Worm (Caenorhabditis elegans): Measurements from ENCODE around the gene ocam-1.

DNA sequence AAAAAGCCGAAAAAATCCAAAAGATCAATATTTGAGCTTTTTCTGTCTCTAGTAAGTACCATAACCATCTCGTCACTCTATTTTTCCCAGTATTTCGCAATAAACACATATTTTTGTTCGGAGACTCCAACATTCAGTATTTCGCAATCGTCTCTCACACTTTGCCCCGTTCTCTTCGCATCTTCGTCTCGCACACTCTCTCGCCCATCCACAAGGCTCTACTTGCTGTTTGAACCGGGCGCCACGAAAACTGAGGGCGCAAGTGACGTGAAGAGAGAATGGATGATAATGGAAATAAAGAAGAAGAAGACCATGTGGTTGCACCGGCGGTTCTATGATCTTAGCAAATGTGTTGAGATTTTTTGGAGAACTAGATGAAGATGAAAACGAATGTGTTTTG is 32.6 kb upstream of the ocam-1 start:
- TF ChIP-seq pha-4 (tag; optimal IDR thresholded peaks at IDR 0.05) (peak; percentile 96), unc-130 (GFP tag; optimal IDR thresholded peaks at IDR 0.05) (no peak), akir-1 (GFP tag; optimal IDR thresholded peaks at IDR 0.05) (no peak), hmg-1.2 (GFP tag; IDR thresholded peaks at IDR 0.05) (peak; percentile 96), aptf-3 (GFP tag; IDR thresholded peaks at IDR 0.05) (no peak), dpff-1 (tag; optimal IDR thresholded peaks at IDR 0.05) (no peak), ama-1 (optimal IDR thresholded peaks at IDR 0.05) (no peak), ama-1 (GFP tag; optimal IDR thresholded peaks at IDR 0.05) (no peak), ceh-91 (GFP tag; IDR thresholded peaks at IDR 0.05) (no peak), snpc-3.4 (tag; optimal IDR thresholded peaks at IDR 0.05) (no peak), sdz-38 (tag; optimal IDR thresholded peaks at IDR 0.05) (no peak), attf-5 (GFP tag; optimal IDR thresholded peaks at IDR 0.05) (peak; percentile 97), zfh-2 (GFP tag; conservative IDR thresholded peaks at IDR 0.05) (peak; percentile 94)

Data from whole organism, young adult.